Worm (Caenorhabditis elegans) whole organism, L1 larva: ENCODE data around the gene gst-12.

Source experiments
- C04F5.9 ChIP-seq: sonication (generic microtip); optimal IDR thresholded peaks from 2 replicates; lab custom pipeline; 2016; ENCODE audit warnings: missing genetic modification characterization, missing compliant biosample characterization
- Y116A8C.19 ChIP-seq: sonication (generic microtip); optimal IDR thresholded peaks from 2 replicates; lab custom pipeline; 2016; ENCODE audit warnings: missing compliant biosample characterization, missing genetic modification characterization, borderline replicate concordance
- aha-1 ChIP-seq: fragments of 150-350 bp; optimal IDR thresholded peaks from 2 replicates; lab custom pipeline; 2014; ENCODE audit warnings: missing biosample characterization, missing genetic modification characterization
- alr-1 ChIP-seq: fragments of 200-800 bp; sonication (Bioruptor generic); optimal IDR thresholded peaks from 2 replicates; lab custom pipeline; 2018; ENCODE audit warnings: borderline replicate concordance, mild to moderate bottlenecking, missing genetic modification characterization, missing compliant biosample characterization
- aly-2 ChIP-seq: fragments of 150-350 bp; optimal IDR thresholded peaks from 2 replicates; lab custom pipeline; 2014; ENCODE audit warnings: missing biosample characterization, missing genetic modification characterization
- ceh-63 ChIP-seq: fragments of 200-800 bp; sonication (Bioruptor generic); optimal IDR thresholded peaks from 2 replicates; lab custom pipeline; 2018; ENCODE audit warnings: mild to moderate bottlenecking, missing genetic modification characterization, missing compliant biosample characterization
- ceh-82 ChIP-seq, 3 experiments: fragments of 150-350 bp in 1 of 3; sonication (generic microtip) in 2 of 3; optimal IDR thresholded peaks; 2 replicates each; lab custom pipeline; 2014 to 2017; ENCODE audit warnings: missing biosample characterization in 3 of 3, missing genetic modification characterization in 3 of 3
- ceh-88 ChIP-seq: fragments of 200-800 bp; sonication (Bioruptor generic); IDR thresholded peaks from 2 replicates; pipeline ENCODE4 v1.3.6; 2022; ENCODE audit warnings: missing genetic modification characterization, missing compliant biosample characterization
- ceh-90 ChIP-seq: sonication (generic microtip); optimal IDR thresholded peaks from 2 replicates; lab custom pipeline; 2016; ENCODE audit warnings: missing genetic modification characterization, missing compliant biosample characterization
- ces-1 ChIP-seq: fragments of 150-350 bp; optimal IDR thresholded peaks from 2 replicates; lab custom pipeline; 2014; ENCODE audit warnings: missing biosample characterization, missing genetic modification reagents, missing genetic modification characterization
- efl-1 ChIP-seq, 4 experiments: fragments of 150-350 bp; optimal IDR thresholded peaks in 3 of 4; peaks in 1 of 4; 1 replicate in 1 of 4; 2 replicates in 3 of 4; lab custom pipeline; 2014; ENCODE audit warnings: missing biosample characterization in 2 of 4, missing genetic modification characterization in 2 of 4, missing genetic modification reagents in 2 of 4
- elt-2 ChIP-seq: sonication (generic microtip); optimal IDR thresholded peaks from 2 replicates; lab custom pipeline; 2016; ENCODE audit warnings: missing genetic modification characterization, mild to moderate bottlenecking, inconsistent platforms, missing compliant biosample characterization, missing genetic modification reagents
- elt-3 ChIP-seq, 6 experiments: fragments of 150-350 bp in 1 of 6; sonication (generic microtip); optimal IDR thresholded peaks; 2 replicates each; lab custom pipeline; 2017 to 2018; ENCODE audit warnings: missing biosample characterization in 6 of 6, missing genetic modification characterization in 6 of 6, inconsistent platforms in 1 of 6
- fkh-10 ChIP-seq: sonication (generic microtip); optimal IDR thresholded peaks from 2 replicates; lab custom pipeline; 2017; ENCODE audit warnings: missing biosample characterization, missing genetic modification reagents, missing genetic modification characterization
- fkh-8 ChIP-seq: sonication (generic microtip); optimal IDR thresholded peaks from 2 replicates; lab custom pipeline; 2016; ENCODE audit warnings: mild to moderate bottlenecking, missing genetic modification characterization, missing compliant biosample characterization
- fos-1 ChIP-seq: fragments of 150-350 bp; optimal IDR thresholded peaks from 2 replicates; lab custom pipeline; 2014; ENCODE audit warnings: missing biosample characterization, missing genetic modification characterization
- hlh-17 ChIP-seq: fragments of 200-800 bp; sonication (Bioruptor generic); optimal IDR thresholded peaks from 2 replicates; lab custom pipeline; 2018; ENCODE audit warnings: missing genetic modification characterization, mild to moderate bottlenecking, missing compliant biosample characterization, moderate library complexity, borderline replicate concordance
- isw-1 ChIP-seq: fragments of 200-800 bp; sonication (Bioruptor generic); IDR thresholded peaks from 2 replicates; pipeline ENCODE4 v1.3.6; 2022; ENCODE audit warnings: missing genetic modification characterization, missing compliant biosample characterization
- jun-1 ChIP-seq: fragments of 150-350 bp; optimal IDR thresholded peaks from 2 replicates; lab custom pipeline; 2014; ENCODE audit warnings: missing biosample characterization, missing genetic modification reagents, missing genetic modification characterization
- lin-39 ChIP-seq: fragments of 150-350 bp; optimal IDR thresholded peaks from 2 replicates; lab custom pipeline; 2014; ENCODE audit warnings: missing biosample characterization, missing genetic modification reagents, missing genetic modification characterization
- mab-9 ChIP-seq: fragments of 200-800 bp; sonication (Bioruptor generic); IDR thresholded peaks from 2 replicates; pipeline ENCODE4 v1.3.6; 2022; ENCODE audit warnings: missing genetic modification reagents, missing genetic modification characterization, missing compliant biosample characterization
- mdl-1 ChIP-seq, 2 experiments: fragments of 150-350 bp; optimal IDR thresholded peaks; 2 replicates each; lab custom pipeline; 2014 to 2017; ENCODE audit warnings: missing biosample characterization in 2 of 2, missing genetic modification characterization in 2 of 2, inconsistent platforms in 1 of 2
- nhr-11 ChIP-seq: fragments of 150-350 bp; optimal IDR thresholded peaks from 2 replicates; lab custom pipeline; 2014; ENCODE audit warnings: missing biosample characterization, missing genetic modification characterization
- nhr-19 ChIP-seq: fragments of 200-800 bp; sonication (Bioruptor generic); conservative IDR thresholded peaks from 2 replicates; pipeline ENCODE4 v1.3.6; 2022; ENCODE audit warnings: missing genetic modification characterization, missing compliant biosample characterization
- nhr-84 ChIP-seq: sonication (generic microtip); optimal IDR thresholded peaks from 2 replicates; lab custom pipeline; 2017; ENCODE audit warnings: missing biosample characterization, missing genetic modification characterization
- pqm-1 ChIP-seq: sonication (generic microtip); optimal IDR thresholded peaks from 3 replicates; lab custom pipeline; 2017; ENCODE audit warnings: missing biosample characterization, missing genetic modification characterization
- rnt-1 ChIP-seq: sonication (generic microtip); optimal IDR thresholded peaks from 2 replicates; lab custom pipeline; 2016; ENCODE audit warnings: mild to moderate bottlenecking, missing genetic modification characterization, moderate library complexity, missing compliant biosample characterization
- skn-1 ChIP-seq: fragments of 150-350 bp; optimal IDR thresholded peaks from 2 replicates; lab custom pipeline; 2014; ENCODE audit warnings: missing biosample characterization, missing genetic modification characterization
- sox-4 ChIP-seq: sonication (generic microtip); optimal IDR thresholded peaks from 2 replicates; lab custom pipeline; 2016; ENCODE audit warnings: missing genetic modification characterization, missing compliant biosample characterization
- sptf-1 ChIP-seq: fragments of 150-350 bp; optimal IDR thresholded peaks from 2 replicates; lab custom pipeline; 2014; ENCODE audit warnings: missing biosample characterization, missing genetic modification characterization
- swsn-7 ChIP-seq: sonication (generic microtip); optimal IDR thresholded peaks from 2 replicates; lab custom pipeline; 2016; ENCODE audit warnings: missing genetic modification characterization, missing compliant biosample characterization
- tlp-1 ChIP-seq: fragments of 150-350 bp; optimal IDR thresholded peaks from 2 replicates; lab custom pipeline; 2014; ENCODE audit warnings: missing biosample characterization, missing genetic modification characterization
- unc-130 ChIP-seq: fragments of 150-350 bp; optimal IDR thresholded peaks from 2 replicates; lab custom pipeline; 2017; ENCODE audit warnings: missing biosample characterization, missing genetic modification characterization, inconsistent platforms
- unc-98 ChIP-seq: fragments of 200-800 bp; sonication (Bioruptor generic); IDR thresholded peaks from 2 replicates; pipeline ENCODE4 v1.3.6; 2022; ENCODE audit warnings: missing genetic modification characterization, missing compliant biosample characterization
- vab-15 ChIP-seq: sonication (generic microtip); optimal IDR thresholded peaks from 2 replicates; lab custom pipeline; 2017; ENCODE audit warnings: missing genotype, mild to moderate bottlenecking, missing genetic modification characterization, missing compliant biosample characterization
- zag-1 ChIP-seq: fragments of 150-350 bp; optimal IDR thresholded peaks from 2 replicates; lab custom pipeline; 2014; ENCODE audit warnings: missing biosample characterization, missing genetic modification characterization
- zip-4 ChIP-seq: fragments of 200-800 bp; sonication (Bioruptor generic); optimal IDR thresholded peaks from 2 replicates; lab custom pipeline; 2018; ENCODE audit warnings: mild to moderate bottlenecking, missing genetic modification characterization, moderate library complexity, missing compliant biosample characterization
- ztf-4 ChIP-seq: fragments of 150-350 bp; optimal IDR thresholded peaks from 2 replicates; lab custom pipeline; 2014; ENCODE audit warnings: missing biosample characterization, missing genetic modification characterization

The gst-12 gene

ce11 chrII:13637464-13637863, 19.6 kb upstream of the gst-12 start:
- TF ChIP-seq pqm-1 (no peak), ztf-4 (no peak), elt-3 (tag; optimal IDR thresholded peaks at IDR 0.05; lab: Kevin White, UChicago) (no peak), hlh-17 (GFP tag; lab: Kevin White, UChicago) (no peak), elt-2 (tag; lab: Kevin White, UChicago) (no peak), jun-1 (no peak), ceh-90 (tag; lab: Kevin White, UChicago) (no peak), ceh-63 (GFP tag; lab: Kevin White, UChicago) (no peak), aly-2 (no peak), sptf-1 (tag; lab: Kevin White, UChicago) (no peak), mab-9 (GFP tag; lab: Robert Waterston, UW) (no peak), fkh-8 (no peak), vab-15 (tag; lab: Kevin White, UChicago) (no peak), sox-4 (tag; lab: Kevin White, UChicago) (no peak), fkh-10 (GFP tag; lab: Kevin White, UChicago) (no peak), lin-39 (tag; lab: Kevin White, UChicago) (no peak), nhr-84 (tag; lab: Kevin White, UChicago) (no peak), unc-130 (no peak), ceh-82 (tag; optimal IDR thresholded peaks at IDR 0.05; lab: Kevin White, UChicago) (no peak), alr-1 (tag; lab: Kevin White, UChicago) (no peak)

ce11 chrII:13636596-13636995, 18.7 kb upstream of the gst-12 start:
- TF ChIP-seq zag-1 (tag; lab: Kevin White, UChicago) = no peak
- TF ChIP-seq nhr-19 (GFP tag; lab: Robert Waterston, UW) = no peak
- no peak for TF ChIP-seq sptf-1 (tag; lab: Kevin White, UChicago)
- no peak for TF ChIP-seq skn-1 (tag; lab: Kevin White, UChicago)

ce11 chrII:13632238-13632637, 14.4 kb upstream of the gst-12 start, which contains the start of gene tag-10:
TSS of gene tag-10 (plus strand) at chrII:13632584.
- TF ChIP-seq rnt-1 (tag; lab: Kevin White, UChicago) (peak; percentile 4), ces-1 (GFP tag; lab: Kevin White, UChicago) (no peak), elt-2 (tag; lab: Kevin White, UChicago) (peak; percentile 18)

- TF ChIP-seq zag-1 (tag; lab: Kevin White, UChicago) (no peak), tlp-1 (tag; lab: Kevin White, UChicago) (no peak), nhr-11 (no peak), alr-1 (tag; lab: Kevin White, UChicago) (no peak), unc-98 (no peak), Y116A8C.19 (tag; lab: Kevin White, UChicago) (no peak), mdl-1 (tag; optimal IDR thresholded peaks at IDR 0.05; lab: Kevin White, UChicago) (no peak), C04F5.9 (tag; lab: Kevin White, UChicago) (no peak), swsn-7 (tag; lab: Kevin White, UChicago) (no peak), ceh-88 (GFP tag; lab: Robert Waterston, UW) (no peak), efl-1 (optimal IDR thresholded peaks at IDR 0.05; lab: Kevin White, UChicago) (no peak), efl-1 (GFP tag; optimal IDR thresholded peaks at IDR 0.05 in 1 of 2; lab: Kevin White, UChicago) (no peak), ceh-90 (tag; lab: Kevin White, UChicago) (no peak), fos-1 (no peak), aha-1 (tag; lab: Kevin White, UChicago) (no peak), zip-4 (GFP tag; lab: Kevin White, UChicago) (no peak), fkh-10 (GFP tag; lab: Kevin White, UChicago) (no peak), isw-1 (GFP tag; lab: Robert Waterston, UW) (no peak)
Observed at ce11 chrII:13630690-13631089, 12.8 kb upstream of the gst-12 start, which contains the start of the genes gst-17 and gst-18. TSS of gene gst-17 (minus strand) at chrII:13630790. TSS of gene gst-18 (minus strand) at chrII:13630887.
